Fruit fly (Drosophila melanogaster): ENCODE results near the gene CG7523.

CG7523 gene

dm6 chr3R:17712623-17713521, 42.2 kb upstream of the CG7523 start (continued):
- TF ChIP-seq Eip74EF (GFP tag; optimal IDR thresholded peaks at IDR 0.05): peak in 1 of 2 experiments; percentile 29
- TF ChIP-seq Xrp1 (GFP tag; IDR thresholded peaks at IDR 0.05): peak; percentile 15; the same call in 1 of the 2 replicates
- TF ChIP-seq Fer3 (tag; optimal IDR thresholded peaks at IDR 0.05): no peak
- peak; percentile 57 for TF ChIP-seq cg (GFP tag; optimal IDR thresholded peaks at IDR 0.05)
- peak; percentile 12 for TF ChIP-seq kah (GFP tag; optimal IDR thresholded peaks at IDR 0.05)
- no peak for TF ChIP-seq yki (optimal IDR thresholded peaks at IDR 0.05)
- peak; percentile 18 for TF ChIP-seq gsb-n (tag; optimal IDR thresholded peaks at IDR 0.05)
- TF ChIP-seq kni (GFP tag; optimal IDR thresholded peaks at IDR 0.05): peak; percentile 55
- peak; percentile 25 for TF ChIP-seq Med (GFP tag)
- no peak for TF ChIP-seq CG8944 (GFP tag; optimal IDR thresholded peaks at IDR 0.05)
- TF ChIP-seq Blimp-1 (GFP tag; optimal IDR thresholded peaks at IDR 0.05): peak; percentile 46
- TF ChIP-seq CG17385 (GFP tag; optimal IDR thresholded peaks at IDR 0.05): peak; percentile 75
- TF ChIP-seq Stat92E (GFP tag; optimal IDR thresholded peaks at IDR 0.05): peak in 1 of 3 experiments; percentile 16
- no peak for TF ChIP-seq trh (GFP tag; optimal IDR thresholded peaks at IDR 0.05)
- TF ChIP-seq bigmax (GFP tag; optimal IDR thresholded peaks at IDR 0.05): peak; percentile 11
- TF ChIP-seq Pdp1 (GFP tag; optimal IDR thresholded peaks at IDR 0.05): peak in 1 of 2 experiments; percentile 51
- TF ChIP-seq mirr (GFP tag; optimal IDR thresholded peaks at IDR 0.05): no peak
- TF ChIP-seq cwo (GFP tag; optimal IDR thresholded peaks at IDR 0.05): peak; percentile 42
- TF ChIP-seq z (GFP tag; IDR thresholded peaks at IDR 0.05): peak; percentile 73; the same call in 2 of the 3 replicates
- peak; percentile 62 for TF ChIP-seq sens (GFP tag)
- peak; percentile 85 for TF ChIP-seq crol (GFP tag; IDR thresholded peaks at IDR 0.05)
- TF ChIP-seq CG14710 (tag; optimal IDR thresholded peaks at IDR 0.05): peak; percentile 0
- 0 out of 2 replicates have a peak, but pooled peaks have one; percentile 33 for TF ChIP-seq ara (GFP tag; IDR thresholded peaks at IDR 0.05)
- TF ChIP-seq btn (GFP tag; optimal IDR thresholded peaks at IDR 0.05): no peak
- TF ChIP-seq dmrt99B (tag; optimal IDR thresholded peaks at IDR 0.05): no peak
- TF ChIP-seq crp (GFP tag; optimal IDR thresholded peaks at IDR 0.05): peak in 1 of 2 experiments; percentile 72
- peak in 1 of 2 experiments; percentile 16 for TF ChIP-seq bsh (GFP tag; optimal IDR thresholded peaks at IDR 0.05)
- no peak; the same call in 1 of the 2 replicates for TF ChIP-seq Adf1 (GFP tag; IDR thresholded peaks at IDR 0.05)
- peak in 1 of 3 experiments; percentile 2 for TF ChIP-seq lola (GFP tag; optimal IDR thresholded peaks at IDR 0.05)
- peak; percentile 9 for TF ChIP-seq CG9727 (GFP tag; optimal IDR thresholded peaks at IDR 0.05)
- TF ChIP-seq scrt (GFP tag; optimal IDR thresholded peaks at IDR 0.05): peak; percentile 16
- peak; percentile 14 for TF ChIP-seq CG5180 (GFP tag; optimal IDR thresholded peaks at IDR 0.05)
- TF ChIP-seq CG4360 (GFP tag; IDR thresholded peaks at IDR 0.05): peak; percentile 97

- TF ChIP-seq sisA (GFP tag; IDR thresholded peaks at IDR 0.05) (no peak), tap (tag; optimal IDR thresholded peaks at IDR 0.05) (peak; percentile 18), sens (GFP tag) (peak; percentile 62), CG6654 (GFP tag; optimal IDR thresholded peaks at IDR 0.05) (no peak), CG17328 (GFP tag; IDR thresholded peaks at IDR 0.05) (no peak), Poxn (GFP tag; IDR thresholded peaks at IDR 0.05) (no peak), CG18262 (tag; optimal IDR thresholded peaks at IDR 0.05) (no peak)
These were observed 40.9 kb upstream of the CG7523 start for dm6 chr3R:17711646-17711975.
